Worm (Caenorhabditis elegans) whole organism, L1 larva: Measurements from ENCODE around the gene C03G6.6.

Experiments
- C04F5.9 ChIP-seq: sonication (generic microtip); optimal IDR thresholded peaks from 2 replicates; lab custom pipeline; 2016; ENCODE audit warnings: missing genetic modification characterization, missing compliant biosample characterization
- C34B4.2 ChIP-seq: sonication (generic microtip); optimal IDR thresholded peaks from 2 replicates; lab custom pipeline; 2017; ENCODE audit warnings: mild to moderate bottlenecking, missing genetic modification characterization, missing compliant biosample characterization
- F16B12.6 ChIP-seq: fragments of 150-350 bp; optimal IDR thresholded peaks from 2 replicates; lab custom pipeline; 2014; ENCODE audit warnings: missing biosample characterization, missing genetic modification characterization
- aha-1 ChIP-seq: fragments of 150-350 bp; optimal IDR thresholded peaks from 2 replicates; lab custom pipeline; 2014; ENCODE audit warnings: missing biosample characterization, missing genetic modification characterization
- aly-2 ChIP-seq: fragments of 150-350 bp; optimal IDR thresholded peaks from 2 replicates; lab custom pipeline; 2014; ENCODE audit warnings: missing biosample characterization, missing genetic modification characterization
- ama-1 ChIP-seq: fragments of 150-350 bp; optimal IDR thresholded peaks from 2 replicates; lab custom pipeline; 2014
- blmp-1 ChIP-seq: fragments of 150-350 bp; optimal IDR thresholded peaks from 2 replicates; lab custom pipeline; 2014; ENCODE audit warnings: missing biosample characterization, missing genetic modification characterization
- ceh-8 ChIP-seq: fragments of 200-800 bp; sonication (Bioruptor generic); optimal IDR thresholded peaks from 2 replicates; lab custom pipeline; 2018; ENCODE audit warnings: mild to moderate bottlenecking, missing genetic modification characterization, moderate library complexity, missing compliant biosample characterization
- ceh-88 ChIP-seq: fragments of 200-800 bp; sonication (Bioruptor generic); IDR thresholded peaks from 2 replicates; pipeline ENCODE4 v1.3.6; 2022; ENCODE audit warnings: missing genetic modification characterization, missing compliant biosample characterization
- dpl-1 ChIP-seq, 3 experiments: fragments of 150-350 bp in 2 of 3; sonication (generic microtip) in 1 of 3; optimal IDR thresholded peaks; 2 replicates each; lab custom pipeline; 2014 to 2017; ENCODE audit warnings: missing biosample characterization in 3 of 3, missing genetic modification characterization in 3 of 3, missing genetic modification reagents in 3 of 3
- efl-1 ChIP-seq, 4 experiments: fragments of 150-350 bp; optimal IDR thresholded peaks in 3 of 4; peaks in 1 of 4; 1 replicate in 1 of 4; 2 replicates in 3 of 4; lab custom pipeline; 2014; ENCODE audit warnings: missing biosample characterization in 2 of 4, missing genetic modification characterization in 2 of 4, missing genetic modification reagents in 2 of 4
- egl-13 ChIP-seq: sonication (generic microtip); optimal IDR thresholded peaks from 2 replicates; lab custom pipeline; 2016; ENCODE audit warnings: missing genotype, missing genetic modification reagents, missing genetic modification characterization, missing compliant biosample characterization
- egl-27 ChIP-seq, 2 experiments: fragments of 150-350 bp in 1 of 2; sonication (generic microtip); optimal IDR thresholded peaks; 3 replicates each; lab custom pipeline; 2017 to 2018; ENCODE audit warnings: missing biosample characterization in 2 of 2, missing genetic modification characterization in 2 of 2, missing genetic modification reagents in 2 of 2
- elt-2 ChIP-seq: sonication (generic microtip); optimal IDR thresholded peaks from 2 replicates; lab custom pipeline; 2016; ENCODE audit warnings: missing genetic modification characterization, mild to moderate bottlenecking, inconsistent platforms, missing compliant biosample characterization, missing genetic modification reagents
- fkh-8 ChIP-seq: sonication (generic microtip); optimal IDR thresholded peaks from 2 replicates; lab custom pipeline; 2016; ENCODE audit warnings: mild to moderate bottlenecking, missing genetic modification characterization, missing compliant biosample characterization
- hlh-4 ChIP-seq: sonication (generic microtip); optimal IDR thresholded peaks from 2 replicates; lab custom pipeline; 2016; ENCODE audit warnings: mild to moderate bottlenecking, missing genetic modification characterization, missing compliant biosample characterization
- hpl-2 ChIP-seq: fragments of 150-350 bp; optimal IDR thresholded peaks from 2 replicates; lab custom pipeline; 2014; ENCODE audit warnings: missing biosample characterization, missing genetic modification reagents, missing genetic modification characterization
- isw-1 ChIP-seq: fragments of 200-800 bp; sonication (Bioruptor generic); IDR thresholded peaks from 2 replicates; pipeline ENCODE4 v1.3.6; 2022; ENCODE audit warnings: missing genetic modification characterization, missing compliant biosample characterization
- jun-1 ChIP-seq: fragments of 150-350 bp; optimal IDR thresholded peaks from 2 replicates; lab custom pipeline; 2014; ENCODE audit warnings: missing biosample characterization, missing genetic modification reagents, missing genetic modification characterization
- lin-14 ChIP-seq: fragments of 200-800 bp; sonication (Bioruptor generic); optimal IDR thresholded peaks from 2 replicates; lab custom pipeline; 2018; ENCODE audit warnings: mild to moderate bottlenecking, missing genetic modification characterization, moderate library complexity, missing compliant biosample characterization
- nhr-19 ChIP-seq: fragments of 200-800 bp; sonication (Bioruptor generic); conservative IDR thresholded peaks from 2 replicates; pipeline ENCODE4 v1.3.6; 2022; ENCODE audit warnings: missing genetic modification characterization, missing compliant biosample characterization
- nhr-237 ChIP-seq: fragments of 150-350 bp; optimal IDR thresholded peaks from 2 replicates; lab custom pipeline; 2014; ENCODE audit warnings: missing biosample characterization, missing genetic modification characterization
- nhr-47 ChIP-seq: sonication (generic microtip); optimal IDR thresholded peaks from 2 replicates; lab custom pipeline; 2016; ENCODE audit warnings: mild to moderate bottlenecking, missing genetic modification characterization, moderate library complexity, missing compliant biosample characterization
- nhr-71 ChIP-seq: sonication (generic microtip); optimal IDR thresholded peaks from 2 replicates; lab custom pipeline; 2016; ENCODE audit warnings: mild to moderate bottlenecking, missing genetic modification characterization, moderate library complexity, missing compliant biosample characterization
- nhr-85 ChIP-seq: sonication (generic microtip); peaks from one replicate; lab custom pipeline; 2016; ENCODE audit warnings: missing genetic modification characterization, inconsistent platforms, missing compliant biosample characterization
- nhr-90 ChIP-seq: sonication (generic microtip); optimal IDR thresholded peaks from 2 replicates; lab custom pipeline; 2016; ENCODE audit warnings: mild to moderate bottlenecking, missing genetic modification characterization, missing compliant biosample characterization; ENCODE audit not compliant: poor library complexity
- skn-1 ChIP-seq: fragments of 150-350 bp; optimal IDR thresholded peaks from 2 replicates; lab custom pipeline; 2014; ENCODE audit warnings: missing biosample characterization, missing genetic modification characterization
- snpc-4 ChIP-seq: fragments of 150-350 bp; optimal IDR thresholded peaks from 2 replicates; lab custom pipeline; 2014; ENCODE audit warnings: missing biosample characterization, missing genetic modification characterization
- sup-37 ChIP-seq: fragments of 200-800 bp; sonication (Bioruptor generic); optimal IDR thresholded peaks from 2 replicates; lab custom pipeline; 2018; ENCODE audit warnings: mild to moderate bottlenecking, missing genetic modification characterization, missing compliant biosample characterization
- swsn-7 ChIP-seq: sonication (generic microtip); optimal IDR thresholded peaks from 2 replicates; lab custom pipeline; 2016; ENCODE audit warnings: missing genetic modification characterization, missing compliant biosample characterization
- unc-62 ChIP-seq: fragments of 150-350 bp; optimal IDR thresholded peaks from 2 replicates; lab custom pipeline; 2014; ENCODE audit warnings: missing biosample characterization, missing genetic modification reagents, missing genetic modification characterization
- xbp-1 ChIP-seq: sonication (generic microtip); optimal IDR thresholded peaks from 2 replicates; lab custom pipeline; 2016; ENCODE audit warnings: missing genetic modification characterization, missing compliant biosample characterization
- zag-1 ChIP-seq: fragments of 150-350 bp; optimal IDR thresholded peaks from 2 replicates; lab custom pipeline; 2014; ENCODE audit warnings: missing biosample characterization, missing genetic modification characterization

Gene C03G6.6

ce11 chrV:7364951-7365350 is 7.7 kb downstream of the C03G6.6 start, which contains the start of gene exc-13:
TSS of gene exc-13 (plus strand) at chrV:7365251.
- TF ChIP-seq hpl-2 (no peak), nhr-71 (tag; lab: Kevin White, UChicago) (peak; percentile 5)

- no peak for TF ChIP-seq efl-1 (optimal IDR thresholded peaks at IDR 0.05; lab: Kevin White, UChicago)
- TF ChIP-seq efl-1 (GFP tag; optimal IDR thresholded peaks at IDR 0.05 in 1 of 2; lab: Kevin White, UChicago), result peak in 1 of 2 experiments; percentile 77
- no peak for TF ChIP-seq isw-1 (GFP tag; lab: Robert Waterston, UW)
- no peak for TF ChIP-seq F16B12.6 (tag; lab: Kevin White, UChicago)
- no peak for TF ChIP-seq swsn-7 (tag; lab: Kevin White, UChicago)
Observed at ce11 chrV:7369578-7369977, 12.3 kb downstream of the C03G6.6 start, which contains the start of gene srj-14. TSS of gene srj-14 (plus strand) at chrV:7369708.

- TF ChIP-seq sup-37 (GFP tag; lab: Kevin White, UChicago) (no peak), fkh-8 (peak; percentile 50)
Observed at ce11 chrV:7374090-7374489, 16.9 kb downstream of the C03G6.6 start, which contains the start of gene srx-56. TSS of gene srx-56 (plus strand) at chrV:7374390.

- no peak for TF ChIP-seq nhr-85 (tag; lab: Kevin White, UChicago)
- no peak for TF ChIP-seq aly-2 (tag; lab: Kevin White, UChicago)
- no peak for TF ChIP-seq efl-1 (optimal IDR thresholded peaks at IDR 0.05; lab: Kevin White, UChicago)
- TF ChIP-seq efl-1 (GFP tag; optimal IDR thresholded peaks at IDR 0.05 in 1 of 2; lab: Kevin White, UChicago), result no peak
- no peak for TF ChIP-seq aha-1
- no peak for TF ChIP-seq ama-1 (lab: Kevin White, UChicago)
- peak; percentile 40 for TF ChIP-seq ceh-8 (GFP tag; lab: Kevin White, UChicago)
Observed at ce11 chrV:7379384-7379783, 22.2 kb downstream of the C03G6.6 start, which contains the start of gene srsx-24. TSS of gene srsx-24 (minus strand) at chrV:7379484.

ce11 chrV:7381008-7381407 is 23.8 kb downstream of the C03G6.6 start, which contains the start of gene C03G6.17:
TSS of gene C03G6.17 (minus strand) at chrV:7381108.
- TF ChIP-seq nhr-85 (tag; lab: Kevin White, UChicago) (peak; percentile 63), dpl-1 (GFP tag; optimal IDR thresholded peaks at IDR 0.05; lab: Kevin White, UChicago) (no peak), blmp-1 (tag; lab: Kevin White, UChicago) (peak; percentile 22), nhr-47 (tag; lab: Kevin White, UChicago) (no peak)
- TF ChIP-seq, all 84 proteins: peak for 2

- TF ChIP-seq nhr-237 (tag; lab: Kevin White, UChicago) (no peak), blmp-1 (tag; lab: Kevin White, UChicago) (peak; percentile 35), hlh-4 (tag; lab: Kevin White, UChicago) (peak; percentile 57), efl-1 (optimal IDR thresholded peaks at IDR 0.05; lab: Kevin White, UChicago) (no peak), efl-1 (GFP tag; optimal IDR thresholded peaks at IDR 0.05 in 1 of 2; lab: Kevin White, UChicago) (peak in 1 of 2 experiments; percentile 5), lin-14 (GFP tag; lab: Kevin White, UChicago) (peak; percentile 37), nhr-71 (tag; lab: Kevin White, UChicago) (peak; percentile 47), C04F5.9 (tag; lab: Kevin White, UChicago) (no peak), egl-13 (tag; lab: Kevin White, UChicago) (no peak), ceh-88 (GFP tag; lab: Robert Waterston, UW) (no peak), snpc-4 (tag; lab: Kevin White, UChicago) (no peak), hpl-2 (no peak), nhr-19 (GFP tag; lab: Robert Waterston, UW) (no peak), isw-1 (GFP tag; lab: Robert Waterston, UW) (no peak), nhr-90 (tag; lab: Kevin White, UChicago) (no peak), fkh-8 (peak; percentile 42), elt-2 (tag; lab: Kevin White, UChicago) (no peak), jun-1 (no peak)
Observed at ce11 chrV:7386052-7386573, 28.9 kb downstream of the C03G6.6 start, which contains the start of gene srp-6. TSS of gene srp-6 (minus strand) at chrV:7386102.

- TF ChIP-seq egl-13 (tag; lab: Kevin White, UChicago) (no peak), skn-1 (tag; lab: Kevin White, UChicago) (no peak), unc-62 (GFP tag; lab: Kevin White, UChicago) (no peak), xbp-1 (no peak), egl-27 (tag; optimal IDR thresholded peaks at IDR 0.05; lab: Kevin White, UChicago) (no peak), nhr-90 (tag; lab: Kevin White, UChicago) (no peak), ceh-8 (GFP tag; lab: Kevin White, UChicago) (no peak), C34B4.2 (tag; lab: Kevin White, UChicago) (no peak), zag-1 (tag; lab: Kevin White, UChicago) (no peak)
Observed at ce11 chrV:7387755-7388154, 30.5 kb downstream of the C03G6.6 start, which contains the start of gene C02H6.3. TSS of gene C02H6.3 (minus strand) at chrV:7387855.
